Worm (Caenorhabditis elegans): ENCODE measurements around the gene fbxc-58.

fbxc-58 gene

ce11 chrIV:9336538-9337090 is 34.7 kb upstream of the fbxc-58 start, which contains the start of gene T20D3.5:
Gene T20D3.5, plus strand, starts transcription at chrIV:9337040.
- TF ChIP-seq nhr-12 (tag; optimal IDR thresholded peaks at IDR 0.05) = no peak
- no peak for TF ChIP-seq egl-27 (tag; optimal IDR thresholded peaks at IDR 0.05)
- TF ChIP-seq ztf-11 (tag; optimal IDR thresholded peaks at IDR 0.05) = no peak
- TF ChIP-seq gmeb-1 (tag; optimal IDR thresholded peaks at IDR 0.05) = no peak
- TF ChIP-seq lin-11 (tag; optimal IDR thresholded peaks at IDR 0.05) = no peak
- TF ChIP-seq lsy-2 (tag; optimal IDR thresholded peaks at IDR 0.05) = no peak
- TF ChIP-seq F13H6.1 (tag; optimal IDR thresholded peaks at IDR 0.05) = no peak
- TF ChIP-seq unc-55 (GFP tag; optimal IDR thresholded peaks at IDR 0.05) = no peak
- no peak for TF ChIP-seq ceh-82 (tag; optimal IDR thresholded peaks at IDR 0.05)
- TF ChIP-seq Y55F3AM.14 (GFP tag; optimal IDR thresholded peaks at IDR 0.05) = no peak
- TF ChIP-seq mdl-1 (tag; optimal IDR thresholded peaks at IDR 0.05) = no peak
- TF ChIP-seq nhr-25 (tag; optimal IDR thresholded peaks at IDR 0.05) = no peak
- no peak for TF ChIP-seq ztf-1 (GFP tag; conservative IDR thresholded peaks at IDR 0.05)

ce11 chrIV:9339205-9339604 is 32.1 kb upstream of the fbxc-58 start, which contains the start of gene T20D3.6:
Gene T20D3.6, minus strand, starts transcription at chrIV:9339305.
- TF ChIP-seq ztf-1 (GFP tag; conservative IDR thresholded peaks at IDR 0.05) (no peak), snpc-4 (tag; optimal IDR thresholded peaks at IDR 0.05) (no peak), lin-11 (tag; optimal IDR thresholded peaks at IDR 0.05) (no peak)

DNA sequence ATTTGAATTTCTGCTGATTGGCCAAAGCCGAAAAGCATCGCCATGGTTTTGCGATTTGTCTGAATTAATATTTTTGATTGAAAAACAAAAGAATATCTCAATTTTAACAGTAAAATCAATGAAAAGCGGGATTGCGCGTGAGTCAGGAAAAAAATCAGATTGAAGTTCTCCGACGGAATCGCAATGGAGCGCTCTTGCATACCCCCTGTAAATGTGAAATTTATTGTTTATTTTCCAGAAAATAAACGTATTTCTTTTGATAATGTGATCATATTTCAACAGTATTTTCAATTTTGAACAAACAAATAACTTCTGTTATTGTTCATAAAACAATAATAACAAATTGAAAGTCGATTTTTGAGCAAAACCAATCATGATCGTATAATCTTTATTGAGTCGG is 29.7 kb upstream of the fbxc-58 start, which contains the start of gene vps-26:
TSS of gene vps-26 (minus strand) at position 200 of the 400 bp plus-strand sequence.
- TF ChIP-seq fos-1 (tag; optimal IDR thresholded peaks at IDR 0.05) = peak; percentile 47
- TF ChIP-seq C34F6.9 (tag; optimal IDR thresholded peaks at IDR 0.05) = peak; percentile 48
- peak; percentile 40 for TF ChIP-seq nhr-129 (tag; optimal IDR thresholded peaks at IDR 0.05)
- peak in 1 of 2 experiments; percentile 49 for TF ChIP-seq lsy-2 (tag; optimal IDR thresholded peaks at IDR 0.05)
- TF ChIP-seq F13H6.1 (tag; optimal IDR thresholded peaks at IDR 0.05) = no peak
- no peak for TF ChIP-seq lin-39 (tag; optimal IDR thresholded peaks at IDR 0.05)
- TF ChIP-seq unc-55 (GFP tag; optimal IDR thresholded peaks at IDR 0.05) = peak; percentile 26

DNA sequence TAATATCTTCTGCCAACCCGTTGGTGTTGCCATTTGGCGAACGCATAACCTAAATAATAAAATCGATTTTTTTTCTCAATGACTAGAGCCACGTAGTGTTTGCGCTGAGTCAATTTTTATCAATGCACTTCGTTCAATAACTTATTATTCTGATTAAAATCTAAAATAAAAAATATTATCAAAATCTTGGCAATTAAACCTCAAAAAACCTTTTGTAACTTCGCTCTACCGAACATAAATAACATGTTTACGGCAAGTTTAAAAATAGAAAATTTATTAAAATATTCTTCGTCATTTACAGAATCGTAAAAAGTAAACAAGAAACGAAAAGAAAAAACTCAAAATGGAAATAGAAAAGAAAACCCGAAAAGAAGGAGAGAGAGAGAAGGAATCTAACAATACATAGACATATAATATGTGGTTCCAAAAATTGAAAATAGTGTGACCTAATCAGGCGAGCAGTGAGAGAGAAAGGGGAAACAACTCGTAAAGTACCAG is 28.2 kb upstream of the fbxc-58 start, which contains the start of gene pigc-1:
TSS of gene pigc-1 (minus strand) at position 51 of the 498 bp plus-strand sequence.
- TF ChIP-seq lin-13 (GFP tag; optimal IDR thresholded peaks at IDR 0.05) (no peak), nhr-237 (tag; optimal IDR thresholded peaks at IDR 0.05) (no peak), fos-1 (tag; optimal IDR thresholded peaks at IDR 0.05) (peak; percentile 20), C34F6.9 (tag; optimal IDR thresholded peaks at IDR 0.05) (peak; percentile 44)

DNA sequence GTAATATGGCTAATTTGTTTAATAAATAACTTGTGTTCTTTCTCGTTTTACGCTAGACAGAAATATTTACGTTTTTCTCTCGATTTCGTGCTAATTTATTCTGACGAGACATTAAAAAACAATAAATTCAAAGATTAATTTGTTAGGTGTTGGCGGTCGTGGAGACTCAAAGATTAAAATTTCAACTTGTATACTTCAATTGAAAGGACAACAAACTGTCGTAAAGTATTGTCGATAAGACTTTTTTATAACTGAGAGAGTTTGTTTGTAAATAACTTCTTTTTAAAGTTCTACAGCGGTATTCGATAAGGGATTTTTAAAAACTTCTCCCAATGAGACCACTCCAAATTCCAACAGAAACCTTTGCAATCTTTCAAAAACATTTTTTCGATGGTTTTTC is 17.6 kb upstream of the fbxc-58 start:
- no peak for TF ChIP-seq alr-1 (tag; optimal IDR thresholded peaks at IDR 0.05)
- no peak for TF ChIP-seq nhr-77 (tag; optimal IDR thresholded peaks at IDR 0.05)
- no peak for TF ChIP-seq mbf-1 (tag; optimal IDR thresholded peaks at IDR 0.05)
- no peak for TF ChIP-seq elt-3 (tag; optimal IDR thresholded peaks at IDR 0.05)
- TF ChIP-seq blmp-1 (tag; optimal IDR thresholded peaks at IDR 0.05; ENCODE audit: insufficient read depth) = no peak

DNA sequence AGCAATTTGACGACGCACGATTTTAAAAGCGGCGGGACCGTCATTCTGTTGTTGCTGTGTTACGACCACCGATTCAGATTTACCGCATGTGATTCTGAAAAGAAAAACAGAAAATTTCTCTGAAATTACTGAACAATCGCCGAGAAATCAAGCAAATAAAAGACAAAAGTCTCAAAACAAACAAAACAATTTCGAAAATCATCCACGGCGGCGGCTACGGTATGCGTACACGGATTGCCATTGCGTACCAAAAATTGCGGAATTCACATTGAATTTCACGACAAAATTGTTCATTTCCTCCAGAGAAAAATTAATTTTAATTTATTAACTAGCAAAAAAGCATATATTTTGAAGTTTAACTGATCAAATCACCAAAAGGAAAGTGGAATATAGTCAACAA is 4.9 kb upstream of the fbxc-58 start, which contains the start of gene pezo-1:
TSS of gene pezo-1 (minus strand) at position 101 of the 400 bp plus-strand sequence.
- TF ChIP-seq nhr-25 (tag; optimal IDR thresholded peaks at IDR 0.05) (no peak), ceh-82 (tag; optimal IDR thresholded peaks at IDR 0.05) (no peak), lsy-2 (tag; optimal IDR thresholded peaks at IDR 0.05) (peak in 1 of 2 experiments; percentile 34)

DNA sequence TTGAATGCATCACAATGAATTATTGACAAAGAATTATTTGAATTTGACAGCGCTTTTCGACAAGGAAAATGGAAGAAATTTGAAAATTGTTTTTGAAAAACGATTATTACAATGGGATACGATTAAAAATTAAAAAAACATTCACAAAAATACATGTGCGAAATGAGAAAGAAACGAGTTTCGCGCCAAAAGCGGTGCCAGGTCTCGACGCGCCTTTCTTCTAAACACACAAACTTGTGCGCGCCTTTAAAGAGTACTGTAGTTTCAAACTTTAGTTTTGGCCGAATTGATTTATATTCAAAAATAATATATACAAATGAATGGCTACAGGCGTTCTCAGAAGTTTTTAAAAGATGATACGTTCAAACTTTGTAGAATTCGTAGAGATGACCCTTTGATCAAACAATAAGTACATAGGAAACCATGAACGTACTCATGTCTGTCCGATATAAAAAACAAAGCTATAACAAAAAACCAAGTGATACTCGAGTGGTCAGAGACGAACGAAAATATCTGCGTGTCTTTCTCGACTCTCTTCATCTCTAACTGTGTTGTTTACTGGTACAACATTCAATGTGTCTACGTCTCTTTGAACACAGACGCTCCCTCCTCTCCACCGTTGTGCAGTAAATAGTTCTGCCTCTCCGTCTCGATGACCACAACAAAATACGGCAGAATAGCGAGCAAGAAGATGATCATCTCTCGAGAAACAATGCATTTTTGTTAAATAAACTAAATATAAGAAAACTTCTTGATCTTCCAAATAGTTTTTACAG is 3.3 kb upstream of the fbxc-58 start:
- TF ChIP-seq sem-4 (tag; optimal IDR thresholded peaks at IDR 0.05) = no peak
- TF ChIP-seq unc-55 (GFP tag; optimal IDR thresholded peaks at IDR 0.05) = peak; percentile 15
- TF ChIP-seq F13H6.1 (tag; optimal IDR thresholded peaks at IDR 0.05) = peak; percentile 17
- TF ChIP-seq egl-27 (tag; optimal IDR thresholded peaks at IDR 0.05) = peak; percentile 12
- TF ChIP-seq C34F6.9 (tag; optimal IDR thresholded peaks at IDR 0.05) = peak; percentile 1
- TF ChIP-seq sma-9 (GFP tag; optimal IDR thresholded peaks at IDR 0.05) = peak; percentile 43
- TF ChIP-seq sma-9 (tag; optimal IDR thresholded peaks at IDR 0.05) = no peak
- TF ChIP-seq mdl-1 (tag; optimal IDR thresholded peaks at IDR 0.05) = no peak
- peak; percentile 60 for TF ChIP-seq nhr-129 (tag; optimal IDR thresholded peaks at IDR 0.05)
- no peak for TF ChIP-seq unc-62 (GFP tag; optimal IDR thresholded peaks at IDR 0.05)

All from whole organism, L2 larva.